Worm (Caenorhabditis elegans): ENCODE results near the gene sqv-3.
A peak's percentile ranks its signal among the peaks of the same experiment; 100 is the strongest.

sqv-3 gene

DNA sequence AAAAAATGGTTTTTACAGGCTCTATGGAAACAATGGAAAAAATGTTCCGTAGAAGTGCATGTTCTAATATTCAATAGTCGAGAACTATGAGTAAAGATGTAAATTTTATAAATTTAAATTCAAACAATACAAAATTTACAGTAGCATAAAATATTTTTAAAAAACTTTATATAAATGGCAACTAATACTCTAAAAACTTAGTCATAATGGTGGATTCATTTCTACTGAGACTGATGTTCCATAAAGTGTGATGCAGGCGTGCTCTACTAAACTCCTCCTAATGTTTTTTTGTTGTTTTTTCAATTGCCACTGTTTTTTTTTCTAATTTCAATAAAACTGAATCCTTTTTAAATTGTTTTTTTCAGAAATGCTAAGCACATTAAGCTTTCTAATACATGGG, 28.0 kb upstream of the sqv-3 start, which contains the start of gene gtap-2:
Gene gtap-2 (plus strand): TSS at position 366 of the 400 bp plus-strand sequence.
- TF ChIP-seq drap-1 (GFP tag; optimal IDR thresholded peaks at IDR 0.05) (no peak), lin-32 (GFP tag; optimal IDR thresholded peaks at IDR 0.05) (no peak), ces-1 (GFP tag; optimal IDR thresholded peaks at IDR 0.05) (peak; percentile 72), nhr-2 (tag; optimal IDR thresholded peaks at IDR 0.05) (no peak), lsy-2 (tag; optimal IDR thresholded peaks at IDR 0.05) (peak; percentile 35)

DNA sequence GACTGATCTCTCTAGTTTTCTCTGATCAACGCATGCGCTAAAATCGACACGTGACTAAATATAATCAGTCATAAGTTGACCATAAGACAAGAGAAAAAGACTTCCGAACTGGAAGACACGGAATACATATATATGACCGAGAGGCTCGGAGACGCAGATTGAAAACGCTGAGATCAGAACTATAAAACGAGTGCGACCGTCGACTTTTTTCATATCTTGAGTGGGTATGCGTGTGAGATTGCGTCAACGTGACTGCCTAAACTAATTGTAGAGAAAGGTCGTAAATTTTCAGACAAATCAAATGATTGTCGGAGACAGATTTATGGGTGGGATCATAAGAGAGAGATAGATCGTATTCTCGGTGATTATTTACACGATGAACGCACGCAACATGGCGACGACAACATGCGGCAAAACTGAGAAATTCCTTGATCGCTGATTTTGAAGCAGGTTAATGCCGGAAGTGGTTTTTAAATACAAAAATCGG, 27.4 kb upstream of the sqv-3 start:
- TF ChIP-seq lin-32 (GFP tag; optimal IDR thresholded peaks at IDR 0.05), result no peak
- peak; percentile 4 for TF ChIP-seq unc-62 (GFP tag; optimal IDR thresholded peaks at IDR 0.05)

DNA sequence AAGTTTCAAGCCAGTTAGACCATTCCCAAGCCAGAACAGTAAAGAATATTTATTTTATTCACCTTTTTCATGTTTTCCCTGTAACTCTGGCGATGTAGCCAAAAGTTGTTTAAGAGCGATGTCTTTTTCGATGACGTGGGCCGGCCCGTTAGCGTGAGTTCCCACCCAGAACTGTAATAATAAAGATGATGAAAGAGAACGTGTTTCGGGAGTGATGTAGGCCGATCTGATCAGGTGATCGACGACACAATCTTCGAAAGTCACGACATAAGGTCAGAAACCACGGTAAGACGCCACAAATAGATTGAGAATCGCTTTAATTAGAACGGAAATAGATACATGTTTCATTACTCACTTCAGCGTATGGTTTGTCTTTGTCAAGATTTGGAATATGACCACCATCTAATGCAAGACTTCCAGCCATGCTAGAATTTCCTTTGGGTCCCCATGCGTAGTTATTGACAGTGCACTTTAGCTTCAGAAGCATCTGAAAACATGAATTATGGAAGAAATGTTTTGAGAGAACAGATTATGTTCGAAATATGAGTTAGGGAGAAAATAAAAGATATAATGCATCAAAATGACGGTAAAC, 26.9 kb upstream of the sqv-3 start, which contains the start of gene ZK632.4:
Gene ZK632.4 (minus strand): TSS at position 487 of the 592 bp plus-strand sequence.
- TF ChIP-seq mls-2 (tag; optimal IDR thresholded peaks at IDR 0.05) (no peak), hlh-1 (tag; optimal IDR thresholded peaks at IDR 0.05) (no peak), ceh-39 (tag; optimal IDR thresholded peaks at IDR 0.05) (no peak), flh-1 (GFP tag; optimal IDR thresholded peaks at IDR 0.05) (no peak), ham-2 (GFP tag; optimal IDR thresholded peaks at IDR 0.05) (no peak), ces-1 (GFP tag; optimal IDR thresholded peaks at IDR 0.05) (no peak), lsy-2 (tag; optimal IDR thresholded peaks at IDR 0.05) (no peak), nhr-28 (tag; optimal IDR thresholded peaks at IDR 0.05) (no peak), nhr-12 (tag; optimal IDR thresholded peaks at IDR 0.05) (no peak), M03D4.4 (tag; optimal IDR thresholded peaks at IDR 0.05) (no peak)

DNA sequence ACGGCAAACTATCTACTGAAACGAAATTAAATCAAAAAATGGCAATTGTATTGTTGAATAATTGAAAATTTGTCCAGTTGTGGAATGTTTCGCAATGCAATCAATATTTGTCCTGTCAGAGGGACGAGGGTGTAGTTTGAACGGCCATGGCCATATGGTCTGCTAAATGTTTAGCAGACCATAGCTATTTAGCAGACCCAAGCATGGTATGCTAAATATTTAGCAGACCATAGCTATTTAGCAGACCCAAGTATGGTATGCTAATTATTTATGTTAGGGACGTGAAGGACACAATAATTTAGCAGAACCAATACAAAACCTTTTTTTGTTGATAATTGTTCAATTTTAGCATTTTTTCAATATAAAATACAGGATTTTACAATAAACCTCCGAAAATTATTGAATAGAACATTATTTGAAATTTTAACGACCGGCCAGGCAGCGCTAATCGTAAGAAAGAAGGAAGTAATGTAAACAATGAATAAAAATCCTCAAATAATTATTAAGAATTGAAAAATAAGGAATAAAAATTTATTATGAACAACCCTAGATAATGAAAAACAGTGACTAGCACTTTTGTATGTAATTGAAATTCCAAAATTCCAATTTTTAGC, 24.9 kb upstream of the sqv-3 start, which contains the start of gene riok-3:
Gene riok-3 (minus strand): TSS at position 15 of the 614 bp plus-strand sequence.
- no peak for TF ChIP-seq lsy-2 (tag; optimal IDR thresholded peaks at IDR 0.05)
- TF ChIP-seq blmp-1 (tag; optimal IDR thresholded peaks at IDR 0.05), result no peak
- no peak for TF ChIP-seq elt-3 (tag; optimal IDR thresholded peaks at IDR 0.05)
- TF ChIP-seq ham-2 (GFP tag; optimal IDR thresholded peaks at IDR 0.05), result peak; percentile 29
- peak; percentile 55 for TF ChIP-seq nhr-2 (tag; optimal IDR thresholded peaks at IDR 0.05)
- no peak for TF ChIP-seq sem-2 (GFP tag; optimal IDR thresholded peaks at IDR 0.05)
- TF ChIP-seq pha-4 (tag; optimal IDR thresholded peaks at IDR 0.05), result no peak
- no peak for TF ChIP-seq lin-32 (GFP tag; optimal IDR thresholded peaks at IDR 0.05)
- TF ChIP-seq nhr-12 (tag; optimal IDR thresholded peaks at IDR 0.05), result no peak

DNA sequence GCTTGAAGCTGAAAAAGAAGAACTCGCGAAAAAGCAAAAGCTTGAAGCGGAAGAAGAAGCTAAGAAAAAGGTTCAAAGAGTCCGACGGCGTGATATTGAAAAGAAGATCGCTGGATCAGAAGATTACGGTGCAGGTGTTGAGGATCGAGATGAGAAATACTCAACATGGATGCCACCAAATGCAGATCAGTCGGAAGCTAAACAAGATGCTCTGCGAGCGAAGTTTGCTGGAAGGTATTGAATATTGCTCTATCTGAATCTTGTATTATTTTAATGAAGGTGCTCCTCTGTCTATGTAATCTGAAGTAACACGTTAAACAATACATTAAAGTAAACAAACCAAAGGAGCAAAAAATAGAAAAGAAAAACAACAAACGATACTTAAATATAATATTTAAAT, 21.9 kb upstream of the sqv-3 start:
- TF ChIP-seq snpc-4 (tag; optimal IDR thresholded peaks at IDR 0.05) (no peak), ceh-83 (GFP tag; optimal IDR thresholded peaks at IDR 0.05) (no peak), hlh-1 (tag; optimal IDR thresholded peaks at IDR 0.05) (no peak), elt-1 (tag; optimal IDR thresholded peaks at IDR 0.05; ENCODE audit: borderline replicate concordance, insufficient read depth) (no peak), elt-3 (tag; optimal IDR thresholded peaks at IDR 0.05) (no peak), lin-13 (tag; optimal IDR thresholded peaks at IDR 0.05) (no peak), unc-120 (tag; optimal IDR thresholded peaks at IDR 0.05; ENCODE audit: poor library complexity, severe bottlenecking) (no peak), ham-2 (GFP tag; optimal IDR thresholded peaks at IDR 0.05) (no peak), blmp-1 (tag; optimal IDR thresholded peaks at IDR 0.05) (no peak), lin-32 (GFP tag; optimal IDR thresholded peaks at IDR 0.05) (no peak), nhr-237 (tag; optimal IDR thresholded peaks at IDR 0.05) (no peak)

DNA sequence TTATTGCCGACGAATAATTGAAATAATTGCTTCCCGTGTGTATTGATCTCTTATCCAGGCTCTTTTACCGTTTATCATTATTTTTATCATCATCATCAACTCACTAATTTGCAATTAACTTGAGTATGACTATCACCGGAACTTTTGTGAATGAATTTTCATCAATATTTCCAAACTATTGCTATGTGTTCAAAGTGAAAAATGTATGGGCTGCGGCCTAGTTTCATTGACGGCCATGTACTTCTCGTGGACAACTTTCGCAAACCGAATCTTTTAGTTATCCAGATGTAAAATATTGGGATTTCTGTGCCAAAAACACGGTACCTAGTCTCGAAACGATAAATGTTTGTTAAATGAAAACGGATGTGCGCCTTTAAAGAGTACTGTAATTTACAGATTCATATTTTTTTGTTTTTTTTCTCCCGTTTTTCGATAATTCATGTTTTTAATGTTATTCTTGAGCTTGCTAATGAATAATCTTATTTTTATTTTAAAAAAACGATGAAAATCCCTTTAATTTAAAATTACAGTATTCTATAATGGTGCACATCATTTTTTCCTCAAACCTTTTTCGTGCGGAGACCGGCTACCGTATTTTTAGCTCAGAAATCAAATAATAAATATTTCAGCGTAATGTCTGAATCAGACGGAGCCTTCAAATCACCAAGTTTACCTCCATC, 18.5 kb upstream of the sqv-3 start, which contains the start of gene ZK632.2:
Gene ZK632.2 (plus strand): TSS at position 630 of the 680 bp plus-strand sequence.
- TF ChIP-seq lin-32 (GFP tag; optimal IDR thresholded peaks at IDR 0.05) (no peak), ces-1 (GFP tag; optimal IDR thresholded peaks at IDR 0.05) (no peak), blmp-1 (tag; optimal IDR thresholded peaks at IDR 0.05) (no peak), zip-8 (tag; optimal IDR thresholded peaks at IDR 0.05) (no peak), ceh-43 (GFP tag; optimal IDR thresholded peaks at IDR 0.05) (no peak), mab-5 (tag; optimal IDR thresholded peaks at IDR 0.05) (no peak)

Data from whole organism, mixed stage, embryonic.